Worm (Caenorhabditis elegans) whole organism, mixed stage, embryonic: ENCODE results near the gene tbb-1.

Experiments
- M03D4.4 ChIP-seq: sonication (generic microtip); optimal IDR thresholded peaks from 2 replicates; lab custom pipeline; 2017; ENCODE audit warnings: mild to moderate bottlenecking, missing genetic modification characterization, missing compliant biosample characterization
- bed-3 ChIP-seq: fragments of 200-800 bp; sonication (Bioruptor generic); optimal IDR thresholded peaks from 3 replicates; lab custom pipeline; 2018; ENCODE audit warnings: mild to moderate bottlenecking, missing genetic modification characterization, moderate library complexity, missing compliant biosample characterization
- blmp-1 ChIP-seq: fragments of 150-350 bp; optimal IDR thresholded peaks from 2 replicates; lab custom pipeline; 2014; ENCODE audit warnings: missing biosample characterization, missing genetic modification characterization
- ceh-39 ChIP-seq: fragments of 150-350 bp; optimal IDR thresholded peaks from 2 replicates; lab custom pipeline; 2014; ENCODE audit warnings: missing biosample characterization, missing genetic modification characterization
- ceh-43 ChIP-seq: fragments of 200-800 bp; sonication (Bioruptor generic); optimal IDR thresholded peaks from 2 replicates; lab custom pipeline; 2018; ENCODE audit warnings: mild to moderate bottlenecking, missing genetic modification characterization, moderate library complexity, missing compliant biosample characterization
- ceh-83 ChIP-seq: fragments of 200-800 bp; sonication (Bioruptor generic); optimal IDR thresholded peaks from 2 replicates; lab custom pipeline; 2018; ENCODE audit warnings: mild to moderate bottlenecking, missing genetic modification characterization, missing compliant biosample characterization
- ces-1 ChIP-seq: fragments of 150-350 bp; optimal IDR thresholded peaks from 2 replicates; lab custom pipeline; 2014; ENCODE audit warnings: missing biosample characterization, missing genetic modification reagents, missing genetic modification characterization
- cnd-1 ChIP-seq: fragments of 200-800 bp; sonication (Bioruptor generic); optimal IDR thresholded peaks from 2 replicates; lab custom pipeline; 2018; ENCODE audit warnings: mild to moderate bottlenecking, missing genetic modification characterization, missing compliant biosample characterization
- drap-1 ChIP-seq: fragments of 200-800 bp; sonication (Bioruptor generic); optimal IDR thresholded peaks from 3 replicates; lab custom pipeline; 2018; ENCODE audit warnings: mild to moderate bottlenecking, missing genetic modification characterization, missing compliant biosample characterization
- elt-1 ChIP-seq: sonication (generic microtip); optimal IDR thresholded peaks from 2 replicates; lab custom pipeline; 2017; ENCODE audit warnings: missing genetic modification characterization, mild to moderate bottlenecking, missing compliant biosample characterization, antibody characterized with exemption, moderate library complexity, borderline replicate concordance; ENCODE audit not compliant: insufficient read depth
- flh-1 ChIP-seq: fragments of 200-800 bp; sonication (Bioruptor generic); optimal IDR thresholded peaks from 2 replicates; lab custom pipeline; 2018; ENCODE audit warnings: mild to moderate bottlenecking, missing genetic modification characterization, moderate library complexity, missing compliant biosample characterization
- ham-2 ChIP-seq: fragments of 200-800 bp; sonication (Bioruptor generic); optimal IDR thresholded peaks from 2 replicates; lab custom pipeline; 2018; ENCODE audit warnings: mild to moderate bottlenecking, missing genetic modification characterization, missing compliant biosample characterization
- hlh-1 ChIP-seq: fragments of 150-350 bp; optimal IDR thresholded peaks from 2 replicates; lab custom pipeline; 2014; ENCODE audit warnings: missing biosample characterization, missing genetic modification reagents, missing genetic modification characterization
- lin-13 ChIP-seq: fragments of 150-350 bp; optimal IDR thresholded peaks from 2 replicates; lab custom pipeline; 2014; ENCODE audit warnings: missing biosample characterization, missing genetic modification characterization
- lin-32 ChIP-seq: fragments of 200-800 bp; sonication (Bioruptor generic); optimal IDR thresholded peaks from 2 replicates; lab custom pipeline; 2018; ENCODE audit warnings: mild to moderate bottlenecking, missing genetic modification characterization, missing compliant biosample characterization
- lsy-2 ChIP-seq: fragments of 150-350 bp; optimal IDR thresholded peaks from 2 replicates; lab custom pipeline; 2014; ENCODE audit warnings: missing biosample characterization, missing genetic modification characterization
- mab-5 ChIP-seq: fragments of 150-350 bp; optimal IDR thresholded peaks from 2 replicates; lab custom pipeline; 2014; ENCODE audit warnings: missing biosample characterization, missing genetic modification characterization
- mls-2 ChIP-seq: sonication (generic microtip); optimal IDR thresholded peaks from 2 replicates; lab custom pipeline; 2016; ENCODE audit warnings: mild to moderate bottlenecking, missing genetic modification characterization, moderate library complexity, missing compliant biosample characterization
- nhr-12 ChIP-seq: fragments of 150-350 bp; optimal IDR thresholded peaks from 2 replicates; lab custom pipeline; 2014; ENCODE audit warnings: missing biosample characterization, missing genetic modification characterization
- nhr-2 ChIP-seq: fragments of 150-350 bp; optimal IDR thresholded peaks from 2 replicates; lab custom pipeline; 2014; ENCODE audit warnings: missing biosample characterization, missing genetic modification characterization
- nhr-237 ChIP-seq: fragments of 150-350 bp; optimal IDR thresholded peaks from 2 replicates; lab custom pipeline; 2014; ENCODE audit warnings: missing biosample characterization, missing genetic modification characterization
- nhr-28 ChIP-seq: fragments of 150-350 bp; optimal IDR thresholded peaks from 2 replicates; lab custom pipeline; 2014; ENCODE audit warnings: missing biosample characterization, missing genetic modification characterization
- nhr-76 ChIP-seq: sonication (generic microtip); optimal IDR thresholded peaks from 2 replicates; lab custom pipeline; 2017; ENCODE audit warnings: missing biosample characterization, missing genetic modification characterization
- pha-4 ChIP-seq: fragments of 150-350 bp; optimal IDR thresholded peaks from 2 replicates; lab custom pipeline; 2018; ENCODE audit warnings: missing biosample characterization, missing genetic modification reagents, missing genetic modification characterization
- sptf-1 ChIP-seq: sonication (generic microtip); optimal IDR thresholded peaks from 2 replicates; lab custom pipeline; 2017; ENCODE audit warnings: mild to moderate bottlenecking, missing genetic modification characterization, moderate library complexity, missing compliant biosample characterization
- tbx-8 ChIP-seq: fragments of 200-800 bp; sonication (Bioruptor generic); optimal IDR thresholded peaks from 2 replicates; lab custom pipeline; 2018; ENCODE audit warnings: mild to moderate bottlenecking, missing genetic modification characterization, moderate library complexity, missing compliant biosample characterization
- unc-120 ChIP-seq: sonication (generic microtip); optimal IDR thresholded peaks from 2 replicates; lab custom pipeline; 2017; ENCODE audit warnings: missing genetic modification characterization, missing compliant biosample characterization; ENCODE audit not compliant: poor library complexity, severe bottlenecking
- unc-39 ChIP-seq: fragments of 150-350 bp; optimal IDR thresholded peaks from 2 replicates; lab custom pipeline; 2014; ENCODE audit warnings: missing biosample characterization, missing genetic modification characterization
- unc-62 ChIP-seq: fragments of 150-350 bp; optimal IDR thresholded peaks from 2 replicates; lab custom pipeline; 2014; ENCODE audit warnings: missing biosample characterization, missing genetic modification reagents, missing genetic modification characterization
- zip-8 ChIP-seq: fragments of 150-350 bp; optimal IDR thresholded peaks from 2 replicates; lab custom pipeline; 2014; ENCODE audit warnings: missing biosample characterization, missing genetic modification characterization
- ztf-11 ChIP-seq: fragments of 150-350 bp; optimal IDR thresholded peaks from 2 replicates; lab custom pipeline; 2014; ENCODE audit warnings: missing biosample characterization, missing genetic modification characterization

The tbb-1 gene

ce11 chrIII:10736322-10736985 lies 5.8 kb downstream of the tbb-1 start:
- TF ChIP-seq flh-1 (no peak), ces-1 (GFP tag; lab: Kevin White, UChicago) (no peak), unc-120 (tag; lab: Kevin White, UChicago) (no peak), nhr-12 (tag; lab: Kevin White, UChicago) (no peak), ceh-43 (GFP tag; lab: Kevin White, UChicago) (no peak), sptf-1 (tag; lab: Kevin White, UChicago) (no peak), hlh-1 (tag; lab: Kevin White, UChicago) (no peak), ceh-83 (GFP tag; lab: Kevin White, UChicago) (no peak), ham-2 (GFP tag; lab: Kevin White, UChicago) (no peak), zip-8 (tag; lab: Kevin White, UChicago) (no peak), lin-13 (tag; lab: Kevin White, UChicago) (no peak), bed-3 (GFP tag; lab: Kevin White, UChicago) (no peak), lsy-2 (tag; lab: Kevin White, UChicago) (no peak), nhr-237 (no peak)

- TF ChIP-seq sptf-1 (tag; lab: Kevin White, UChicago) (no peak), hlh-1 (tag; lab: Kevin White, UChicago) (no peak), drap-1 (GFP tag; lab: Kevin White, UChicago) (no peak), lin-32 (no peak), cnd-1 (tag; lab: Kevin White, UChicago) (no peak), tbx-8 (no peak), mls-2 (tag; lab: Kevin White, UChicago) (no peak), nhr-237 (no peak), ztf-11 (tag; lab: Kevin White, UChicago) (no peak), ceh-43 (GFP tag; lab: Kevin White, UChicago) (no peak), flh-1 (no peak), pha-4 (tag; lab: Kevin White, UChicago) (no peak)
These were observed 7.6 kb downstream of the tbb-1 start for ce11 chrIII:10734511-10735233.

- TF ChIP-seq blmp-1 (tag; lab: Kevin White, UChicago) = no peak
- no peak for TF ChIP-seq zip-8 (tag; lab: Kevin White, UChicago)
- no peak for TF ChIP-seq mab-5
- TF ChIP-seq M03D4.4 (tag; lab: Kevin White, UChicago) = no peak
- TF ChIP-seq nhr-76 (tag; lab: Kevin White, UChicago) = no peak
- no peak for TF ChIP-seq nhr-28 (tag; lab: Kevin White, UChicago)
- no peak for TF ChIP-seq elt-1 (tag; lab: Kevin White, UChicago)
- no peak for TF ChIP-seq nhr-2
- TF ChIP-seq unc-39 = no peak
- no peak for TF ChIP-seq sptf-1 (tag; lab: Kevin White, UChicago)
- no peak for TF ChIP-seq ztf-11 (tag; lab: Kevin White, UChicago)
- no peak for TF ChIP-seq pha-4 (tag; lab: Kevin White, UChicago)
- TF ChIP-seq mls-2 (tag; lab: Kevin White, UChicago) = no peak
- TF ChIP-seq lin-32 = no peak
These were observed 8.9 kb downstream of the tbb-1 start for ce11 chrIII:10733300-10733699.

ce11 chrIII:10730510-10730909 lies 11.7 kb downstream of the tbb-1 start, which contains the start of gene tat-3:
Gene tat-3 (minus strand): TSS chrIII:10730705.
- TF ChIP-seq lsy-2 (tag; lab: Kevin White, UChicago) (no peak), unc-62 (GFP tag; lab: Kevin White, UChicago) (no peak), nhr-28 (tag; lab: Kevin White, UChicago) (no peak), nhr-12 (tag; lab: Kevin White, UChicago) (no peak), ceh-39 (tag; lab: Kevin White, UChicago) (no peak), cnd-1 (tag; lab: Kevin White, UChicago) (no peak), unc-120 (tag; lab: Kevin White, UChicago) (no peak), lin-13 (tag; lab: Kevin White, UChicago) (no peak), M03D4.4 (tag; lab: Kevin White, UChicago) (no peak)
